Worm (Caenorhabditis elegans) whole organism, early embryonic: ENCODE measurements around the gene fbxa-27.
"Not testable (repeated sequence)": the region's sequence is repeated elsewhere in the genome, so short reads cannot be mapped to it uniquely, and the experiment has no call there.

Experiments used
- B0310.2 ChIP-seq: sonication (generic microtip); optimal IDR thresholded peaks from 2 replicates; lab custom pipeline; 2016; ENCODE audit warnings: mild to moderate bottlenecking, missing genetic modification characterization, missing compliant biosample characterization
- F13C5.2 ChIP-seq: sonication (generic microtip); optimal IDR thresholded peaks from 2 replicates; lab custom pipeline; 2017; ENCODE audit warnings: mild to moderate bottlenecking, missing genetic modification characterization, inconsistent platforms, missing compliant biosample characterization
- aly-1 ChIP-seq: sonication (generic microtip); optimal IDR thresholded peaks from 2 replicates; lab custom pipeline; 2016; ENCODE audit warnings: missing genetic modification characterization, missing compliant biosample characterization
- ama-1 ChIP-seq: fragments of 150-350 bp; optimal IDR thresholded peaks from 2 replicates; lab custom pipeline; 2014
- ceh-13 ChIP-seq: fragments of 200-800 bp; sonication (Bioruptor generic); optimal IDR thresholded peaks from 2 replicates; lab custom pipeline; 2018; ENCODE audit warnings: mild to moderate bottlenecking, missing genetic modification characterization, missing compliant biosample characterization
- ceh-36 ChIP-seq: sonication (generic microtip); optimal IDR thresholded peaks from 2 replicates; lab custom pipeline; 2016; ENCODE audit warnings: missing genetic modification characterization, inconsistent platforms, missing compliant biosample characterization
- ets-7 ChIP-seq: sonication (generic microtip); optimal IDR thresholded peaks from 2 replicates; lab custom pipeline; 2016; ENCODE audit warnings: missing genotype, missing genetic modification characterization, missing compliant biosample characterization
- flt-1 ChIP-seq: fragments of 200-800 bp; sonication (Bioruptor generic); IDR thresholded peaks from 2 replicates; pipeline ENCODE4 v1.3.6; 2022; ENCODE audit warnings: missing genetic modification characterization, missing compliant biosample characterization
- hmbx-1 ChIP-seq: sonication (generic microtip); optimal IDR thresholded peaks from 2 replicates; lab custom pipeline; 2016; ENCODE audit warnings: mild to moderate bottlenecking, missing genetic modification characterization, missing compliant biosample characterization
- hmg-4 ChIP-seq: fragments of 200-800 bp; sonication (Bioruptor generic); optimal IDR thresholded peaks from 2 replicates; lab custom pipeline; 2018; ENCODE audit warnings: mild to moderate bottlenecking, missing genetic modification characterization, missing compliant biosample characterization
- hnd-1 ChIP-seq: sonication (generic microtip); optimal IDR thresholded peaks from 2 replicates; lab custom pipeline; 2016; ENCODE audit warnings: missing genetic modification characterization, missing compliant biosample characterization
- pes-1 ChIP-seq: fragments of 200-800 bp; sonication (Bioruptor generic); IDR thresholded peaks from 2 replicates; pipeline ENCODE4 v1.3.6; 2022; ENCODE audit warnings: missing genetic modification reagents, missing genetic modification characterization, missing compliant biosample characterization
- scrt-1 ChIP-seq: fragments of 200-800 bp; sonication (Bioruptor generic); IDR thresholded peaks from 2 replicates; pipeline ENCODE4 v1.3.6; 2022; ENCODE audit warnings: missing genetic modification characterization, missing compliant biosample characterization
- sea-1 ChIP-seq: fragments of 200-800 bp; sonication (Bioruptor generic); conservative IDR thresholded peaks from 2 replicates; pipeline ENCODE4 v1.3.6; 2022; ENCODE audit warnings: missing genetic modification characterization, missing compliant biosample characterization
- tbx-11 ChIP-seq: fragments of 200-800 bp; sonication (Bioruptor generic); IDR thresholded peaks from 2 replicates; pipeline ENCODE4 v1.3.6; 2022; ENCODE audit warnings: missing genetic modification characterization, missing compliant biosample characterization
- tbx-37 ChIP-seq: fragments of 200-800 bp; sonication (Bioruptor generic); conservative IDR thresholded peaks from 2 replicates; pipeline ENCODE4 v1.3.6; 2022; ENCODE audit warnings: missing genetic modification reagents, missing genetic modification characterization, missing compliant biosample characterization
- tra-4 ChIP-seq: sonication (generic microtip); optimal IDR thresholded peaks from 2 replicates; lab custom pipeline; 2017; ENCODE audit warnings: missing genetic modification characterization, missing compliant biosample characterization

The fbxa-27 gene

ce11 chrIII:1374355-1374807 is 31.6 kb downstream of the fbxa-27 start, which contains the start of gene Y82E9BR.20:
Y82E9BR.20 (plus strand) TSS chrIII:1374405.
- TF ChIP-seq pes-1 (GFP tag; lab: Robert Waterston, UW), result no peak
- no peak for TF ChIP-seq tbx-11 (GFP tag; lab: Robert Waterston, UW)
- TF ChIP-seq hmbx-1 (tag; lab: Kevin White, UChicago), result no peak

- TF ChIP-seq tbx-37; B0310.2 (tag; lab: Kevin White, UChicago); sea-1 (GFP tag; lab: Robert Waterston, UW): not testable (repeated sequence)
Observed at ce11 chrIII:1375491-1375890, 32.7 kb downstream of the fbxa-27 start, which contains the start of gene Y82E9BR.10. Y82E9BR.10 (minus strand) TSS chrIII:1375591.

- not testable (repeated sequence) for TF ChIP-seq ceh-36, hnd-1, aly-1 (tag; lab: Kevin White, UChicago)
Observed at ce11 chrIII:1377903-1378302, 35.1 kb downstream of the fbxa-27 start, which contains the start of gene pals-40. pals-40 (minus strand) TSS chrIII:1378003.

- no peak for TF ChIP-seq tra-4 (tag; lab: Kevin White, UChicago)
- no peak for TF ChIP-seq hnd-1 (tag; lab: Kevin White, UChicago)
- TF ChIP-seq hmbx-1 (tag; lab: Kevin White, UChicago), result no peak
Observed at ce11 chrIII:1380535-1381274, 37.9 kb downstream of the fbxa-27 start, which contains the start of the genes pals-21 and Y82E9BR.6. pals-21 (minus strand) TSS chrIII:1380635. Y82E9BR.6 (plus strand) TSS chrIII:1381224.

- TF ChIP-seq ceh-13 (GFP tag; lab: Kevin White, UChicago) (no peak), hnd-1 (tag; lab: Kevin White, UChicago) (no peak), pes-1 (GFP tag; lab: Robert Waterston, UW) (no peak), ceh-36 (tag; lab: Kevin White, UChicago) (no peak), tra-4 (tag; lab: Kevin White, UChicago) (no peak), flt-1 (GFP tag; lab: Robert Waterston, UW) (no peak), B0310.2 (tag; lab: Kevin White, UChicago) (no peak), tbx-37 (no peak), tbx-11 (GFP tag; lab: Robert Waterston, UW) (no peak), ets-7 (tag; lab: Kevin White, UChicago) (no peak), hmg-4 (no peak), hmbx-1 (tag; lab: Kevin White, UChicago) (no peak), sea-1 (GFP tag; lab: Robert Waterston, UW) (no peak), ama-1 (lab: Kevin White, UChicago) (no peak)
Observed at ce11 chrIII:1383483-1383882, 40.7 kb downstream of the fbxa-27 start.

ce11 chrIII:1384092-1384491 is 41.3 kb downstream of the fbxa-27 start, which contains the start of the genes fbxa-138 and Y82E9BR.5:
fbxa-138 (minus strand) TSS chrIII:1384252.
Y82E9BR.5 (plus strand) TSS chrIII:1384370.
- TF ChIP-seq tbx-11 (GFP tag; lab: Robert Waterston, UW) (no peak), B0310.2 (tag; lab: Kevin White, UChicago) (no peak), tbx-37 (no peak), hnd-1 (tag; lab: Kevin White, UChicago) (no peak), flt-1 (GFP tag; lab: Robert Waterston, UW) (no peak), hmbx-1 (tag; lab: Kevin White, UChicago) (no peak), ets-7 (tag; lab: Kevin White, UChicago) (no peak), ceh-13 (GFP tag; lab: Kevin White, UChicago) (no peak), F13C5.2 (no peak), sea-1 (GFP tag; lab: Robert Waterston, UW) (no peak), tra-4 (tag; lab: Kevin White, UChicago) (no peak), ceh-36 (tag; lab: Kevin White, UChicago) (no peak), ama-1 (lab: Kevin White, UChicago) (no peak), pes-1 (GFP tag; lab: Robert Waterston, UW) (no peak), aly-1 (tag; lab: Kevin White, UChicago) (no peak), scrt-1 (GFP tag; lab: Robert Waterston, UW) (no peak), hmg-4 (no peak)

ce11 chrIII:1384694-1385093 is 41.9 kb downstream of the fbxa-27 start:
- TF ChIP-seq tbx-37, result no peak
- TF ChIP-seq hnd-1 (tag; lab: Kevin White, UChicago), result no peak
- no peak for TF ChIP-seq ceh-13 (GFP tag; lab: Kevin White, UChicago)
- no peak for TF ChIP-seq B0310.2 (tag; lab: Kevin White, UChicago)
- no peak for TF ChIP-seq sea-1 (GFP tag; lab: Robert Waterston, UW)
- no peak for TF ChIP-seq scrt-1 (GFP tag; lab: Robert Waterston, UW)
- no peak for TF ChIP-seq aly-1 (tag; lab: Kevin White, UChicago)
- no peak for TF ChIP-seq tra-4 (tag; lab: Kevin White, UChicago)
- TF ChIP-seq ama-1 (lab: Kevin White, UChicago), result no peak
